Worm (Caenorhabditis elegans) whole organism, L2 larva: ENCODE results near the gene W08E12.4.

Source experiments
- C34F6.9 ChIP-seq: fragments of 150-350 bp; optimal IDR thresholded peaks from 2 replicates; lab custom pipeline; 2014; ENCODE audit warnings: missing biosample characterization, missing genetic modification characterization
- F13H6.1 ChIP-seq: sonication (generic microtip); optimal IDR thresholded peaks from 2 replicates; lab custom pipeline; 2016; ENCODE audit warnings: missing genetic modification characterization, missing compliant biosample characterization
- R02D3.7 ChIP-seq: fragments of 150-350 bp; optimal IDR thresholded peaks from 2 replicates; lab custom pipeline; 2014; ENCODE audit warnings: missing biosample characterization, missing genetic modification characterization
- Y55F3AM.14 ChIP-seq: fragments of 200-800 bp; sonication (Bioruptor generic); optimal IDR thresholded peaks from 2 replicates; lab custom pipeline; 2018; ENCODE audit warnings: mild to moderate bottlenecking, missing genetic modification characterization, missing compliant biosample characterization
- ZK546.5 ChIP-seq: sonication (generic microtip); optimal IDR thresholded peaks from 2 replicates; lab custom pipeline; 2017; ENCODE audit warnings: missing biosample characterization, missing genetic modification characterization
- alr-1 ChIP-seq: fragments of 150-350 bp; optimal IDR thresholded peaks from 2 replicates; lab custom pipeline; 2014; ENCODE audit warnings: missing biosample characterization, missing genetic modification characterization
- aly-2 ChIP-seq: fragments of 150-350 bp; optimal IDR thresholded peaks from 2 replicates; lab custom pipeline; 2014; ENCODE audit warnings: missing biosample characterization, missing genetic modification characterization
- ama-1 ChIP-seq: fragments of 150-350 bp; optimal IDR thresholded peaks from 2 replicates; lab custom pipeline; 2018; ENCODE audit warnings: inconsistent platforms
- ceh-16 ChIP-seq: fragments of 150-350 bp; optimal IDR thresholded peaks from 2 replicates; lab custom pipeline; 2014; ENCODE audit warnings: missing biosample characterization, missing genetic modification characterization
- ceh-82 ChIP-seq: fragments of 150-350 bp; optimal IDR thresholded peaks from 2 replicates; lab custom pipeline; 2014; ENCODE audit warnings: missing biosample characterization, missing genetic modification characterization
- crh-2 ChIP-seq: sonication (generic microtip); optimal IDR thresholded peaks from 2 replicates; lab custom pipeline; 2017; ENCODE audit warnings: missing biosample characterization, missing genetic modification characterization
- dmd-4 ChIP-seq: sonication (generic microtip); optimal IDR thresholded peaks from 2 replicates; lab custom pipeline; 2017; ENCODE audit warnings: missing biosample characterization, missing genetic modification characterization
- egl-27 ChIP-seq: sonication (generic microtip); optimal IDR thresholded peaks from 3 replicates; lab custom pipeline; 2017; ENCODE audit warnings: missing biosample characterization, missing genetic modification reagents, missing genetic modification characterization
- elt-1 ChIP-seq: fragments of 150-350 bp; optimal IDR thresholded peaks from 2 replicates; lab custom pipeline; 2014; ENCODE audit warnings: missing biosample characterization, missing genetic modification characterization
- elt-3 ChIP-seq: sonication (generic microtip); optimal IDR thresholded peaks from 2 replicates; lab custom pipeline; 2017; ENCODE audit warnings: missing biosample characterization, missing genetic modification characterization
- fos-1 ChIP-seq: fragments of 150-350 bp; optimal IDR thresholded peaks from 2 replicates; lab custom pipeline; 2014; ENCODE audit warnings: missing biosample characterization, missing genetic modification characterization
- gmeb-1 ChIP-seq: fragments of 150-350 bp; optimal IDR thresholded peaks from 2 replicates; lab custom pipeline; 2014; ENCODE audit warnings: missing biosample characterization, missing genetic modification characterization
- lin-11 ChIP-seq: fragments of 150-350 bp; sonication (generic microtip); optimal IDR thresholded peaks from 2 replicates; lab custom pipeline; 2014; ENCODE audit warnings: missing biosample characterization, missing genetic modification characterization, inconsistent platforms, mixed read lengths
- lin-13 ChIP-seq: fragments of 150-350 bp; optimal IDR thresholded peaks from 2 replicates; lab custom pipeline; 2014; ENCODE audit warnings: missing biosample characterization, missing genetic modification reagents, missing genetic modification characterization
- lin-39 ChIP-seq: fragments of 150-350 bp; optimal IDR thresholded peaks from 2 replicates; lab custom pipeline; 2014; ENCODE audit warnings: missing biosample characterization, missing genetic modification reagents, missing genetic modification characterization
- mbf-1 ChIP-seq: sonication (generic microtip); optimal IDR thresholded peaks from 2 replicates; lab custom pipeline; 2017; ENCODE audit warnings: missing biosample characterization, missing genetic modification characterization
- mdl-1 ChIP-seq, 2 experiments: fragments of 150-350 bp in 1 of 2; sonication (generic microtip) in 1 of 2; optimal IDR thresholded peaks; 2 replicates each; lab custom pipeline; 2017; ENCODE audit warnings: missing biosample characterization in 2 of 2, missing genetic modification characterization in 2 of 2
- nhr-10 ChIP-seq: sonication (generic microtip); optimal IDR thresholded peaks from 2 replicates; lab custom pipeline; 2017; ENCODE audit warnings: missing biosample characterization, missing genetic modification characterization
- nhr-11 ChIP-seq: fragments of 150-350 bp; optimal IDR thresholded peaks from 2 replicates; lab custom pipeline; 2014; ENCODE audit warnings: missing biosample characterization, missing genetic modification characterization
- nhr-12 ChIP-seq: fragments of 150-350 bp; optimal IDR thresholded peaks from 2 replicates; lab custom pipeline; 2014; ENCODE audit warnings: missing biosample characterization, missing genetic modification characterization
- nhr-129 ChIP-seq: fragments of 150-350 bp; optimal IDR thresholded peaks from 2 replicates; lab custom pipeline; 2014; ENCODE audit warnings: missing biosample characterization, missing genetic modification characterization
- nhr-21 ChIP-seq: fragments of 150-350 bp; optimal IDR thresholded peaks from 2 replicates; lab custom pipeline; 2014; ENCODE audit warnings: missing biosample characterization, missing genetic modification characterization
- nhr-23 ChIP-seq: fragments of 150-350 bp; optimal IDR thresholded peaks from 2 replicates; lab custom pipeline; 2014; ENCODE audit warnings: missing biosample characterization, missing genetic modification reagents, missing genetic modification characterization
- nhr-237 ChIP-seq: fragments of 150-350 bp; optimal IDR thresholded peaks from 2 replicates; lab custom pipeline; 2014; ENCODE audit warnings: missing biosample characterization, missing genetic modification characterization
- nhr-25 ChIP-seq: fragments of 150-350 bp; sonication (generic microtip); optimal IDR thresholded peaks from 3 replicates; lab custom pipeline; 2014; ENCODE audit warnings: missing biosample characterization, missing genetic modification characterization
- nhr-6 ChIP-seq: fragments of 150-350 bp; optimal IDR thresholded peaks from 2 replicates; lab custom pipeline; 2014; ENCODE audit warnings: missing biosample characterization, missing genetic modification characterization
- nhr-77 ChIP-seq: fragments of 150-350 bp; optimal IDR thresholded peaks from 2 replicates; lab custom pipeline; 2014; ENCODE audit warnings: missing biosample characterization, missing genetic modification characterization
- sem-4 ChIP-seq: fragments of 150-350 bp; optimal IDR thresholded peaks from 2 replicates; lab custom pipeline; 2014; ENCODE audit warnings: missing biosample characterization, missing genetic modification reagents, missing genetic modification characterization
- sma-3 ChIP-seq: sonication (generic microtip); optimal IDR thresholded peaks from 2 replicates; lab custom pipeline; 2016; ENCODE audit warnings: missing genetic modification reagents, missing genetic modification characterization, missing compliant biosample characterization
- sma-9 ChIP-seq, 2 experiments: fragments of 150-350 bp in 1 of 2; sonication (generic microtip) in 1 of 2; optimal IDR thresholded peaks; 2 replicates each; lab custom pipeline; 2014 to 2016; ENCODE audit warnings: missing genetic modification characterization in 2 of 2, mild to moderate bottlenecking in 1 of 2, missing biosample characterization in 1 of 2, missing compliant biosample characterization in 1 of 2, missing genetic modification reagents in 1 of 2, moderate library complexity in 1 of 2
- snpc-4 ChIP-seq: fragments of 150-350 bp; optimal IDR thresholded peaks from 2 replicates; lab custom pipeline; 2014; ENCODE audit warnings: missing biosample characterization, missing genetic modification characterization
- unc-39 ChIP-seq: fragments of 150-350 bp; optimal IDR thresholded peaks from 2 replicates; lab custom pipeline; 2014; ENCODE audit warnings: missing biosample characterization, missing genetic modification characterization
- unc-55 ChIP-seq: fragments of 150-350 bp; sonication (generic microtip); optimal IDR thresholded peaks from 3 replicates; lab custom pipeline; 2014; ENCODE audit warnings: missing biosample characterization, missing genetic modification reagents, missing genetic modification characterization
- unc-62 ChIP-seq: fragments of 150-350 bp; optimal IDR thresholded peaks from 2 replicates; lab custom pipeline; 2014; ENCODE audit warnings: missing biosample characterization, missing genetic modification reagents, missing genetic modification characterization
- zag-1 ChIP-seq: fragments of 150-350 bp; optimal IDR thresholded peaks from 2 replicates; lab custom pipeline; 2014; ENCODE audit warnings: missing biosample characterization, missing genetic modification characterization
- ztf-1 ChIP-seq: fragments of 200-800 bp; sonication (Bioruptor generic); conservative IDR thresholded peaks from 2 replicates; pipeline ENCODE4 v1.3.6; 2022; ENCODE audit warnings: missing genetic modification characterization, missing compliant biosample characterization
- ztf-11 ChIP-seq: sonication (generic microtip); optimal IDR thresholded peaks from 2 replicates; lab custom pipeline; 2017; ENCODE audit warnings: missing biosample characterization, missing genetic modification characterization

The W08E12.4 gene

DNA sequence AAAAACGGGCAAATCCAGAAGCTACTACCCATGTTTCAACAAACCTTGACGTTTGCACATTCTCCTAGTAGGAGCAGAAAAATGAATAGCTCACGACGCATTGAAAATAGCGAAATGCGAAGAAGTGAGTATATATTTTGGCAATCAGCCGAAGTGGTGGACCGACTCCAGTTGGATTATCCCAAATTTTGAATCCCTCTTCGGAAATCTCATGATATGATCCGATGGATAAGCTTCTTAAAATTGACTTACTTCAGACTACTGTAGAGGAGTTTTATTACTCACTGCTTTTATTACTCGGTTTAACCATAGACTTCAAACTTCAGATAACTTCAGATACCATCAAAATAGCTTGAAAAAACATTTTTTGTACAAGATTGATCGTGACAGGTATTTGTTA, 12.9 kb upstream of the W08E12.4 start, which contains the start of gene gcy-23:
Gene gcy-23, minus strand, starts transcription at position 101 of the 400 bp plus-strand sequence.
- TF ChIP-seq crh-2 (tag; lab: Kevin White, UChicago) (no peak), lin-11 (tag; lab: Kevin White, UChicago) (no peak), F13H6.1 (no peak), unc-39 (tag; lab: Kevin White, UChicago) (no peak), nhr-11 (tag; lab: Kevin White, UChicago) (no peak), elt-3 (tag; lab: Kevin White, UChicago) (no peak), R02D3.7 (no peak), nhr-23 (no peak), Y55F3AM.14 (GFP tag; lab: Kevin White, UChicago) (no peak), elt-1 (tag; lab: Kevin White, UChicago) (no peak), sem-4 (no peak), nhr-77 (tag; lab: Kevin White, UChicago) (no peak)

DNA sequence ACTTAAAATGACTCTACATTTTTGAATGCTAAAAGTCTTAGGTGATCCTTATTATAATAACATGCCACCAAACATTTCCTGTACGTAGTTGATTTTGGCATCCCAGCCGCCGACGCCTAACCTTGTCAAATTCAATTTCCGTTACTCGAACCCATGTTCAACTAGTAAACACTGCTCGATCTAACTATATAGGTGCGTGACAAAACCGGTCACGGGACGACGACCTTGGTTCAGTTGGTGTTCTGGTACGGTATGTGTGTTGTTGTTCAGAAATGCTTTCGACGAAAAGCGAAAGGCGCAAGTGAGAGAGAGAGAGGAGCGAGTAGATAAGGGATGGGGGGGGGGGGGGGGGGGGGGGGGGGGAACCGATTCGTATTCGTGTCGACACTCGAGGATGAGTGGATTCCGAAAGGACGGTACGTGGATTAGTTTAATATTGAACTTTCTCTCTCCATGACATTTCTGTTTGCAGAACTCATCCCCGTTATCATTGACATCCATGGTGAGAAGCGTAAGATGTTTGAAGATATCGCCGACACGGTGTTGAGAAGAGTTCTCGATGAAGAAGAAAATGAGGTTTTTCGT, 10.1 kb upstream of the W08E12.4 start, which contains the start of gene W08E12.8:
Gene W08E12.8, plus strand, starts transcription at position 395 of the 585 bp plus-strand sequence.
- no peak for TF ChIP-seq mdl-1 (tag; optimal IDR thresholded peaks at IDR 0.05; lab: Kevin White, UChicago)
- TF ChIP-seq nhr-25, result no peak
- no peak for TF ChIP-seq ceh-16 (tag; lab: Kevin White, UChicago)
- TF ChIP-seq dmd-4 (tag; lab: Kevin White, UChicago), result no peak
- no peak for TF ChIP-seq alr-1
- no peak for TF ChIP-seq C34F6.9 (tag; lab: Kevin White, UChicago)
- no peak for TF ChIP-seq elt-1 (tag; lab: Kevin White, UChicago)
- TF ChIP-seq, all 48 proteins: peak for 0

- TF ChIP-seq ztf-1 (no peak), unc-55 (no peak), elt-3 (tag; lab: Kevin White, UChicago) (no peak), aly-2 (no peak), sem-4 (no peak), dmd-4 (tag; lab: Kevin White, UChicago) (no peak), lin-13 (no peak), nhr-25 (no peak), C34F6.9 (tag; lab: Kevin White, UChicago) (no peak), mbf-1 (tag; lab: Kevin White, UChicago) (no peak), fos-1 (tag; lab: Kevin White, UChicago) (no peak), nhr-77 (tag; lab: Kevin White, UChicago) (no peak), ceh-82 (tag; lab: Kevin White, UChicago) (no peak), F13H6.1 (no peak), nhr-10 (tag; lab: Kevin White, UChicago) (no peak)
Measured at ce11 chrIV:3293800-3294493, 8.2 kb upstream of the W08E12.4 start.

DNA sequence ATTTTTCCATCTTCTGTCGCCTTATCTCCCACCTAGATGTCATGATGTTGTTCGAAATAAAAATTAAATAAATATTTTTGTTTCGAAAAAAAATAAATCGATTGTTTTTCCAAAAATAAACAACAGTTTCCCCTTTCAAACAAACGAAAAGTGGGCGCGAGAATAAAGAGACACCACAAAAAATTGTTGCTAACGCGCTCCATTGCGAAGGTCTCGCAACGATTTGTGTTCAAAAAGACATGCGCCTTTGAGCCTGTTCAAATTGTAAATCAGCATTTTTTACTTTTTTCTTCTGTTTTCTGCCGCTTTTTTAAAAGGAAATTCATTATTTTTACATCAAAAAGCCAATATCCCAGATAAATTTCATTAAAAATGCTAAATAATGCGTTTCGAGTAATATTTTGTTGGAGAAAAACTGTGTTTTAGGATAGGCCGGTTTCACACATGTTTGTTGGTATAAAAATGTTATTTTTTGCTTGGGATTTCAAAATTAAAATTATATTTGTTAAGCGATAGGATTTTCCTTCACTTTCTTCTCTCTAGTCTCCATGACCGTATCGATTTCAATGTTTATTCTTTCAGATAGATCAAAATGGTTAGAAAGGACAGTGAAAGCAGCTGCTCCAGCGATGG, 7.5 kb upstream of the W08E12.4 start, which contains the start of gene W08E12.7:
Gene W08E12.7, plus strand, starts transcription at position 583 of the 633 bp plus-strand sequence.
- TF ChIP-seq unc-62 (GFP tag; lab: Kevin White, UChicago) (no peak), nhr-11 (tag; lab: Kevin White, UChicago) (no peak), unc-39 (tag; lab: Kevin White, UChicago) (no peak), zag-1 (peak; percentile 82), mdl-1 (tag; optimal IDR thresholded peaks at IDR 0.05; lab: Kevin White, UChicago) (peak in 1 of 2 experiments; percentile 82), lin-39 (peak; percentile 64), sma-9 (GFP tag; optimal IDR thresholded peaks at IDR 0.05; lab: Kevin White, UChicago) (peak; percentile 89), sma-9 (tag; optimal IDR thresholded peaks at IDR 0.05; lab: Kevin White, UChicago) (no peak), snpc-4 (tag; lab: Kevin White, UChicago) (peak; percentile 84), nhr-129 (tag; lab: Kevin White, UChicago) (peak; percentile 96), lin-11 (tag; lab: Kevin White, UChicago) (peak; percentile 71), nhr-21 (tag; lab: Kevin White, UChicago) (peak; percentile 90), elt-3 (tag; lab: Kevin White, UChicago) (no peak), crh-2 (tag; lab: Kevin White, UChicago) (peak; percentile 97), gmeb-1 (tag; lab: Kevin White, UChicago) (peak; percentile 93), ama-1 (lab: Kevin White, UChicago) (peak; percentile 84), ceh-82 (tag; lab: Kevin White, UChicago) (no peak), sma-3 (peak; percentile 93), nhr-237 (peak; percentile 14), R02D3.7 (peak; percentile 23), ZK546.5 (tag; lab: Kevin White, UChicago) (peak; percentile 54), mbf-1 (tag; lab: Kevin White, UChicago) (no peak), F13H6.1 (peak; percentile 90), ztf-1 (no peak), alr-1 (no peak), C34F6.9 (tag; lab: Kevin White, UChicago) (peak; percentile 99), nhr-12 (tag; lab: Kevin White, UChicago) (no peak), egl-27 (tag; lab: Kevin White, UChicago) (peak; percentile 11), nhr-6 (peak; percentile 92), ztf-11 (peak; percentile 17), fos-1 (tag; lab: Kevin White, UChicago) (peak; percentile 95), lin-13 (peak; percentile 96), nhr-23 (no peak)
